Worm (Caenorhabditis elegans): ENCODE measurements around the gene ddl-1.

Gene ddl-1

DNA sequence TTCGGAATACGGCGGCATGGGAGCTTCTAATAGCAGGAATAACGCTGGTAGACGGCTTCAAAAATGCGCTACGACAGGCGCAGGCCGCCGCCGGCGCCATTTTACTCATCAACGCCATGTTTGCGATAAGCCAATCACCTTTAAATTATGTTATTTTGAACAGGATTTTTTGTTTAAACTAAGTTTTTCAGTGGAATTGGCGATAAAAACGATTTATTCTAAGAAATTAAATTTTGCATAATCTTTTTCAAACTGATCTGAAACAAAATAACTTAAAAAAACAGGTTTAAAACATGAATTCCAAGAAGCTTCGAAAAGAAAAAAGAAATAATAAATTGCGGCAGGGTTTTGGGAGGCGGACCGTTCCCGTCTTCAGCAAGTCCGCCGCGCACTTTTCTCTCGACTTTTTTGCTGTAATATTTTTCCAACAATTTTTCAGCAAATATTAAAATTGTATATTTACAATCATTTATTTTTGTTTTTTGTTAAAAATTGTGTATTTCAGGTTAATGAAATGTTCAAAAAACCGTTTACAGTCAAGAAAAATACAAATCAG, 43.1 kb upstream of the ddl-1 start, which contains the start of the genes ndub-5 and eif-2D (continued):
- no peak for TF ChIP-seq nhr-90 (tag; optimal IDR thresholded peaks at IDR 0.05; ENCODE audit: poor library complexity)

DNA sequence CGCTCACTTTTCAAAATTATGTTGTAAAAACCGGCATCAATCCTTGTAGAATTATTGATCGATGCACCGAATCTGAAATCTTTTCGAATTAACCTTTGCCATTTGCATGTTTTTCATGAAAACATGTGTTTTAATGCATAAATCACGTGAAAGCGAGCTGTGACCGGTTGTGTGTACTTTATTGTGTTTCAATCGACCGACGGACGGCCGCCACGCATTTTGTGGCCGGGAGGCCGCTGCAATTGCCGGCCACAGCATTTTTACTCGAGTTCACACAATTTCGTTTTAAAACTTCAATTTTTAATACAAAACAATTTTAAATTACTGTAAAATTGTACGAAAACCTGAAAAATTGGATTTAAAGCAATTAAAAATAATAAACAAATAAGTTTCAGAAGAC, 40.8 kb upstream of the ddl-1 start, which contains the start of gene C25H3.11:
C25H3.11 (minus strand) TSS at position 82 of the 400 bp plus-strand sequence.
- no peak for TF ChIP-seq sptf-1 (tag; optimal IDR thresholded peaks at IDR 0.05)
- peak; percentile 53 for TF ChIP-seq snu-23 (GFP tag; optimal IDR thresholded peaks at IDR 0.05)
- no peak for TF ChIP-seq nhr-77 (tag; optimal IDR thresholded peaks at IDR 0.05)
- no peak for TF ChIP-seq hpl-2 (GFP tag; optimal IDR thresholded peaks at IDR 0.05)
- TF ChIP-seq lin-14 (GFP tag; optimal IDR thresholded peaks at IDR 0.05): peak; percentile 56
- TF ChIP-seq tbx-2 (tag; optimal IDR thresholded peaks at IDR 0.05): no peak
- no peak for TF ChIP-seq Y116A8C.19 (tag; optimal IDR thresholded peaks at IDR 0.05; ENCODE audit: borderline replicate concordance)
- peak; percentile 40 for TF ChIP-seq nhr-71 (tag; optimal IDR thresholded peaks at IDR 0.05)
- no peak for TF ChIP-seq pqm-1 (tag; optimal IDR thresholded peaks at IDR 0.05)
- no peak for TF ChIP-seq sox-4 (tag; optimal IDR thresholded peaks at IDR 0.05)
- TF ChIP-seq elt-2 (tag; optimal IDR thresholded peaks at IDR 0.05): peak; percentile 34
- TF ChIP-seq lsy-2 (tag; optimal IDR thresholded peaks at IDR 0.05): peak; percentile 11 to 14
- TF ChIP-seq grh-1 (GFP tag; IDR thresholded peaks at IDR 0.05): no peak
- TF ChIP-seq swsn-7 (tag; optimal IDR thresholded peaks at IDR 0.05): peak; percentile 3
- TF ChIP-seq efl-3 (GFP tag; optimal IDR thresholded peaks at IDR 0.05): no peak
- TF ChIP-seq dsc-1 (tag; optimal IDR thresholded peaks at IDR 0.05): peak; percentile 9
- TF ChIP-seq nhr-85 (tag): peak; percentile 70
- peak; percentile 6 for TF ChIP-seq unc-130 (tag; optimal IDR thresholded peaks at IDR 0.05)
- TF ChIP-seq lin-15B (tag; optimal IDR thresholded peaks at IDR 0.05): peak; percentile 15
- no peak for TF ChIP-seq nhr-237 (tag; optimal IDR thresholded peaks at IDR 0.05)
- no peak for TF ChIP-seq lin-39 (tag; optimal IDR thresholded peaks at IDR 0.05)
- no peak for TF ChIP-seq fkh-8 (tag; optimal IDR thresholded peaks at IDR 0.05)
- TF ChIP-seq mep-1 (tag; optimal IDR thresholded peaks at IDR 0.05): peak; percentile 31
- no peak for TF ChIP-seq ets-5 (GFP tag; IDR thresholded peaks at IDR 0.05)
- TF ChIP-seq unc-62 (GFP tag; optimal IDR thresholded peaks at IDR 0.05): no peak
- TF ChIP-seq lin-35 (GFP tag; optimal IDR thresholded peaks at IDR 0.05): peak in 1 of 2 experiments; percentile 40
- no peak for TF ChIP-seq pax-3 (tag; optimal IDR thresholded peaks at IDR 0.05)
- peak; percentile 24 for TF ChIP-seq C16A3.4 (tag; optimal IDR thresholded peaks at IDR 0.05)
- peak; percentile 26 for TF ChIP-seq rnt-1 (tag; optimal IDR thresholded peaks at IDR 0.05)
- TF ChIP-seq nhr-12 (tag; optimal IDR thresholded peaks at IDR 0.05): no peak
- TF ChIP-seq nhr-19 (GFP tag; conservative IDR thresholded peaks at IDR 0.05): no peak
- TF ChIP-seq xbp-1 (tag; optimal IDR thresholded peaks at IDR 0.05): no peak
- peak; percentile 14 for TF ChIP-seq nhr-90 (tag; optimal IDR thresholded peaks at IDR 0.05; ENCODE audit: poor library complexity)
- TF ChIP-seq tlp-1 (tag; optimal IDR thresholded peaks at IDR 0.05): no peak
- TF ChIP-seq fkh-10 (GFP tag; optimal IDR thresholded peaks at IDR 0.05): no peak
- TF ChIP-seq nhr-20 (tag; optimal IDR thresholded peaks at IDR 0.05): peak; percentile 31
- TF ChIP-seq ama-1 (optimal IDR thresholded peaks at IDR 0.05): no peak
- no peak for TF ChIP-seq egl-27 (tag; optimal IDR thresholded peaks at IDR 0.05)
- TF ChIP-seq efl-1 (optimal IDR thresholded peaks at IDR 0.05): peak in 1 of 2 experiments; percentile 3
- TF ChIP-seq efl-1 (GFP tag; optimal IDR thresholded peaks at IDR 0.05 in 1 of 2): peak in 1 of 2 experiments; percentile 4
- no peak for TF ChIP-seq unc-98 (GFP tag; IDR thresholded peaks at IDR 0.05)
- peak in 2 of 3 experiments; percentile 9 to 27 for TF ChIP-seq dpl-1 (GFP tag; optimal IDR thresholded peaks at IDR 0.05)
- no peak for TF ChIP-seq lir-3 (tag; optimal IDR thresholded peaks at IDR 0.05; ENCODE audit: poor library complexity)
- TF ChIP-seq mdl-1 (tag; optimal IDR thresholded peaks at IDR 0.05): peak in 1 of 2 experiments; percentile 32

Data from whole organism, L1 larva.